Fruit fly (Drosophila melanogaster) whole organism, embryonic: ENCODE measurements around the gene cnir.

Experiments used
- Aef1 ChIP-seq: fragments of 200-800 bp; sonication (Bioruptor generic); IDR thresholded peaks from 3 replicates; pipeline ENCODE4 v1.3.6; 2022; ENCODE audit warnings: missing biosample characterization, missing genetic modification characterization
- B-H2 ChIP-seq: fragments of 200-800 bp; sonication (Bioruptor generic); optimal IDR thresholded peaks from 2 replicates; lab custom pipeline; 2018; ENCODE audit warnings: missing biosample characterization, mild to moderate bottlenecking, missing genetic modification characterization
- CG1024 ChIP-seq: fragments of 200-800 bp; sonication (Bioruptor generic); IDR thresholded peaks from 2 replicates; pipeline ENCODE4 v1.3.6; 2022; ENCODE audit warnings: missing biosample characterization, missing genetic modification characterization
- CG11093 ChIP-seq: fragments of 200-800 bp; sonication (Bioruptor generic); IDR thresholded peaks from 3 replicates; pipeline ENCODE4 v1.3.6; 2022; ENCODE audit warnings: missing biosample characterization, missing genetic modification characterization
- CG11696 ChIP-seq: fragments of 200-800 bp; sonication (Bioruptor generic); IDR thresholded peaks from 2 replicates; pipeline ENCODE4 v1.3.6; 2022; ENCODE audit warnings: missing biosample characterization, missing genetic modification characterization
- CG1233 ChIP-seq: fragments of 200-800 bp; sonication (Bioruptor generic); optimal IDR thresholded peaks from 4 replicates; lab custom pipeline; 2018; ENCODE audit warnings: missing biosample characterization, mild to moderate bottlenecking, missing genetic modification characterization
- CG12769 ChIP-seq: fragments of 200-800 bp; sonication (Bioruptor generic); optimal IDR thresholded peaks from 2 replicates; lab custom pipeline; 2019; ENCODE audit warnings: missing biosample characterization, mild to moderate bottlenecking, missing genetic modification characterization, moderate library complexity
- CG13624 ChIP-seq: fragments of 200-800 bp; sonication (Bioruptor generic); optimal IDR thresholded peaks from 2 replicates; lab custom pipeline; 2016; ENCODE audit warnings: missing biosample characterization, missing genetic modification characterization
- CG14860 ChIP-seq: fragments of 200-800 bp; sonication (Bioruptor generic); IDR thresholded peaks from 3 replicates; pipeline ENCODE4 v1.3.6; 2022; ENCODE audit warnings: missing biosample characterization, missing genetic modification characterization; ENCODE audit not compliant: partially characterized antibody
- CG14965 ChIP-seq: fragments of 200-800 bp; sonication (Bioruptor generic); optimal IDR thresholded peaks from 2 replicates; lab custom pipeline; 2016; ENCODE audit warnings: missing biosample characterization, missing genetic modification characterization, borderline replicate concordance
- CG15073 ChIP-seq: fragments of 200-800 bp; sonication (Bioruptor generic); optimal IDR thresholded peaks from 2 replicates; lab custom pipeline; 2016; ENCODE audit warnings: missing biosample characterization, missing genetic modification characterization
- CG1603 ChIP-seq: fragments of 200-800 bp; sonication (Bioruptor generic); optimal IDR thresholded peaks from 2 replicates; lab custom pipeline; 2019; ENCODE audit warnings: missing biosample characterization, mild to moderate bottlenecking, missing genetic modification characterization, moderate library complexity
- CG17328 ChIP-seq: fragments of 200-800 bp; sonication (Bioruptor generic); IDR thresholded peaks from 2 replicates; pipeline ENCODE4 v1.3.6; 2022; ENCODE audit warnings: missing biosample characterization, missing genetic modification characterization
- CG18476 ChIP-seq: fragments of 200-800 bp; sonication (Bioruptor generic); optimal IDR thresholded peaks from 2 replicates; lab custom pipeline; 2016; ENCODE audit warnings: missing biosample characterization, mild to moderate bottlenecking, missing genetic modification characterization
- CG43689 ChIP-seq: fragments of 200-800 bp; sonication (Bioruptor generic); IDR thresholded peaks from 2 replicates; pipeline ENCODE4 v1.3.6; 2022; ENCODE audit warnings: missing biosample characterization, missing genetic modification characterization
- CG5180 ChIP-seq: fragments of 200-800 bp; sonication (Bioruptor generic); optimal IDR thresholded peaks from 3 replicates; lab custom pipeline; 2017; ENCODE audit warnings: missing biosample characterization, missing genetic modification characterization, mild to moderate bottlenecking, moderate library complexity, missing genetic modification reagents
- CG6175 ChIP-seq: fragments of 200-800 bp; sonication (Bioruptor generic); IDR thresholded peaks from 3 replicates; pipeline ENCODE4 v1.3.6; 2022; ENCODE audit warnings: missing biosample characterization, missing genetic modification characterization
- CG7745 ChIP-seq: fragments of 200-800 bp; sonication (Bioruptor generic); optimal IDR thresholded peaks from 2 replicates; lab custom pipeline; 2018; ENCODE audit warnings: missing biosample characterization, mild to moderate bottlenecking, missing genetic modification characterization, moderate library complexity
- CG7963 ChIP-seq: fragments of 200-800 bp; sonication (Bioruptor generic); IDR thresholded peaks from 3 replicates; pipeline ENCODE4 v1.3.6; 2022; ENCODE audit warnings: missing biosample characterization, missing genetic modification characterization; ENCODE audit not compliant: partially characterized antibody
- CG8478 ChIP-seq: fragments of >200 bp; optimal IDR thresholded peaks from 2 replicates; lab custom pipeline; 2018
- CG9876 ChIP-seq: fragments of 200-800 bp; sonication (Bioruptor generic); optimal IDR thresholded peaks from 2 replicates; lab custom pipeline; 2016; ENCODE audit warnings: missing biosample characterization, missing genetic modification characterization
- CTCF ChIP-seq: fragments of 200-800 bp; sonication (Bioruptor generic); optimal IDR thresholded peaks from 2 replicates; lab custom pipeline; 2017; ENCODE audit warnings: missing biosample characterization, mild to moderate bottlenecking, missing genetic modification characterization, moderate library complexity
- Dek ChIP-seq: fragments of 200-800 bp; sonication (Bioruptor generic); optimal IDR thresholded peaks from 3 replicates; lab custom pipeline; 2019; ENCODE audit warnings: missing biosample characterization, mild to moderate bottlenecking, missing genetic modification characterization, moderate library complexity
- Ets97D ChIP-seq: fragments of 200-800 bp; sonication (Bioruptor generic); optimal IDR thresholded peaks from 3 replicates; lab custom pipeline; 2016; ENCODE audit warnings: missing biosample characterization, missing genetic modification characterization
- Gsc ChIP-seq: fragments of 200-800 bp; sonication (Bioruptor generic); IDR thresholded peaks from 2 replicates; pipeline ENCODE4 v1.3.6; 2022; ENCODE audit warnings: missing biosample characterization, missing genetic modification characterization
- HLH3B ChIP-seq: fragments of 200-800 bp; sonication (Bioruptor generic); IDR thresholded peaks from 2 replicates; pipeline ENCODE4 v1.3.6; 2022; ENCODE audit warnings: missing biosample characterization, missing genetic modification characterization
- Hand ChIP-seq: fragments of 200-800 bp; sonication (Bioruptor generic); optimal IDR thresholded peaks from 2 replicates; lab custom pipeline; 2017; ENCODE audit warnings: mild to moderate bottlenecking, missing biosample characterization, missing genetic modification reagents, missing genetic modification characterization
- Lim3 ChIP-seq: fragments of 200-800 bp; sonication (Bioruptor generic); IDR thresholded peaks from 2 replicates; pipeline ENCODE4 v1.3.6; 2022; ENCODE audit warnings: missing biosample characterization, missing genetic modification characterization
- MTF-1 ChIP-seq: fragments of 200-800 bp; sonication (Bioruptor generic); optimal IDR thresholded peaks from 2 replicates; lab custom pipeline; 2018; ENCODE audit warnings: missing biosample characterization, mild to moderate bottlenecking, missing genetic modification characterization, borderline replicate concordance
- Meics ChIP-seq: fragments of 200-800 bp; sonication (Bioruptor generic); optimal IDR thresholded peaks from 2 replicates; lab custom pipeline; 2017; ENCODE audit warnings: missing biosample characterization, mild to moderate bottlenecking, missing genetic modification characterization
- NC2α ChIP-seq: fragments of 200-800 bp; sonication (Bioruptor generic); optimal IDR thresholded peaks from 2 replicates; lab custom pipeline; 2016; ENCODE audit warnings: missing biosample characterization, missing genetic modification characterization
- Poxn ChIP-seq: fragments of 200-800 bp; sonication (Bioruptor generic); IDR thresholded peaks from 2 replicates; pipeline ENCODE4 v1.3.6; 2022; ENCODE audit warnings: missing biosample characterization, missing genetic modification characterization
- Rfx ChIP-seq: fragments of 200-800 bp; sonication (Bioruptor generic); IDR thresholded peaks from 2 replicates; pipeline ENCODE4 v1.3.6; 2022; ENCODE audit warnings: missing biosample characterization, missing genetic modification characterization
- Sry-δ ChIP-seq: fragments of 200-800 bp; sonication (Bioruptor generic); optimal IDR thresholded peaks from 2 replicates; lab custom pipeline; 2016; ENCODE audit warnings: missing biosample characterization, missing genetic modification characterization
- Vsx1 ChIP-seq: fragments of 200-800 bp; sonication (Bioruptor generic); optimal IDR thresholded peaks from 2 replicates; lab custom pipeline; 2017; ENCODE audit warnings: missing biosample characterization, mild to moderate bottlenecking, missing genetic modification characterization, missing genetic modification reagents
- dan ChIP-seq: fragments of 200-800 bp; sonication (Bioruptor generic); IDR thresholded peaks from 2 replicates; pipeline ENCODE4 v1.3.6; 2022; ENCODE audit warnings: missing biosample characterization, missing genetic modification characterization
- eve ChIP-seq, 2 experiments: fragments of >200 bp; optimal IDR thresholded peaks; 2 replicates each; lab custom pipeline; 2017; ENCODE audit warnings: missing biosample characterization in 2 of 2, missing genetic modification characterization in 2 of 2
- knrl ChIP-seq: fragments of 200-800 bp; sonication (Bioruptor generic); IDR thresholded peaks from 3 replicates; pipeline ENCODE4 v1.3.6; 2022; ENCODE audit warnings: missing biosample characterization, missing genetic modification characterization; ENCODE audit not compliant: partially characterized antibody
- maf-S ChIP-seq: fragments of 200-800 bp; sonication (Bioruptor generic); optimal IDR thresholded peaks from 2 replicates; lab custom pipeline; 2016; ENCODE audit warnings: missing biosample characterization, missing genetic modification characterization
- mirr ChIP-seq: fragments of 200-800 bp; sonication (Bioruptor generic); optimal IDR thresholded peaks from 3 replicates; lab custom pipeline; 2018; ENCODE audit warnings: missing biosample characterization, mild to moderate bottlenecking, missing genetic modification characterization
- pzg ChIP-seq: fragments of 200-800 bp; sonication (Bioruptor generic); optimal IDR thresholded peaks from 3 replicates; lab custom pipeline; 2018; ENCODE audit warnings: missing biosample characterization, mild to moderate bottlenecking, missing genetic modification characterization, moderate library complexity
- ranshi ChIP-seq: fragments of 200-800 bp; sonication (Bioruptor generic); IDR thresholded peaks from 2 replicates; pipeline ENCODE4 v1.3.6; 2022; ENCODE audit warnings: missing biosample characterization, missing genetic modification characterization
- salm ChIP-seq: fragments of 200-800 bp; sonication (Bioruptor generic); optimal IDR thresholded peaks from 2 replicates; lab custom pipeline; 2018; ENCODE audit warnings: missing biosample characterization, mild to moderate bottlenecking, missing genetic modification characterization
- sima ChIP-seq: fragments of 200-800 bp; sonication (Bioruptor generic); optimal IDR thresholded peaks from 2 replicates; lab custom pipeline; 2016; ENCODE audit warnings: missing biosample characterization, missing genetic modification characterization
- sob ChIP-seq: fragments of 200-800 bp; sonication (Bioruptor generic); IDR thresholded peaks from 2 replicates; pipeline ENCODE4 v1.3.6; 2022; ENCODE audit warnings: missing biosample characterization, missing genetic modification characterization
- tll ChIP-seq, 2 experiments: fragments of 200-800 bp in 1 of 2; fragments of >200 bp in 1 of 2; sonication (Bioruptor generic) in 1 of 2; optimal IDR thresholded peaks; 2 replicates each; lab custom pipeline; 2017 to 2019; ENCODE audit warnings: missing biosample characterization in 2 of 2, missing genetic modification characterization in 2 of 2, mild to moderate bottlenecking in 1 of 2, moderate library complexity in 1 of 2
- tup ChIP-seq: fragments of 200-800 bp; sonication (Bioruptor generic); optimal IDR thresholded peaks from 2 replicates; lab custom pipeline; 2016; ENCODE audit warnings: missing biosample characterization, mild to moderate bottlenecking, missing genetic modification characterization, moderate library complexity
- tx ChIP-seq: fragments of 200-800 bp; sonication (Bioruptor generic); optimal IDR thresholded peaks from 2 replicates; lab custom pipeline; 2016; ENCODE audit warnings: missing biosample characterization, missing genetic modification characterization
- unpg ChIP-seq: fragments of 200-800 bp; sonication (Bioruptor generic); optimal IDR thresholded peaks from 3 replicates; lab custom pipeline; 2018; ENCODE audit warnings: missing biosample characterization, mild to moderate bottlenecking, missing genetic modification characterization, moderate library complexity
- zf30C ChIP-seq: fragments of 200-800 bp; sonication (Bioruptor generic); optimal IDR thresholded peaks from 3 replicates; lab custom pipeline; 2018; ENCODE audit warnings: missing biosample characterization, mild to moderate bottlenecking, missing genetic modification characterization
- zfh2 ChIP-seq: fragments of 200-800 bp; sonication (Bioruptor generic); optimal IDR thresholded peaks from 2 replicates; lab custom pipeline; 2016; ENCODE audit warnings: missing biosample characterization, missing genetic modification characterization

Gene cnir

DNA sequence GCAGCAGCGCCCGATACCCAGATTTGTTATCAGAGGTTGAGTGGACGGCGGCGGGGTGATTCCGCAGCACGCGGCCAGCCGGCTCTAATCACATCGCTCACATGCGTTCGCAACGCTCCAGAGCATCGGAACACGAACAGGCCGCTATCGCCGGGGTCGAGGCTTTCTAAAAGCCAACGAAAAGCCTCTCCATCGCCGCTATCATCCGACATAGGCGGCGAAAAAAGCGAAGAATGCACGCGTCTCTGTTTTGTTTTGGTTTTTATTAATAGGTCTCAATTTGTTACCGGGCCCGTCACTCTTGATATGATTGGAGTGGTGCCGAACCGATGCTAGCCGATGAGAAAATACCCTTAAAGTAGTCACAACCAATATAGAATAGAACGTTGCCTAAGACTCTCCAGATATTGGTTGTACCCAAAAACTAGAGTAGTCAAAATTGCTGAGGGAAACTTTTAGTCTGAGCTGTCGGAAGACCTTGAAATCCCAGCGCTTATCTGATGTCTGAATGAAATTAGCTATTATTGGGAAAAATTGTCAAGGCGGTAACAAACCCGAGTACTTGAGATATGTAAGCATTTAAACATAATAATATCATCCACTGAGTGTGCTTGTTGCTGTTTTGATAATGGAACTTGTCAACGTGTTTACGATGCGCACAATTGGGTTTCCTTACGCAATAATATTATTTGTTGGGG is 2.5 kb upstream of the cnir start, which contains the start of gene CG17261:
Gene CG17261, plus strand, starts transcription at position 634 of the 698 bp plus-strand sequence.
- TF ChIP-seq CG14965 (GFP tag; lab: Kevin White, UChicago) (no peak), zf30C (GFP tag; lab: Kevin White, UChicago) (no peak), Vsx1 (GFP tag; lab: Kevin White, UChicago) (peak; percentile 73), HLH3B (GFP tag; lab: Robert Waterston, UW) (no peak), CG13624 (GFP tag; lab: Kevin White, UChicago) (peak; percentile 38), CG12769 (tag; lab: Kevin White, UChicago) (peak; percentile 70), CG7745 (tag; lab: Kevin White, UChicago) (no peak), Poxn (GFP tag; lab: Robert Waterston, UW) (no peak), sob (peak; percentile 47; the same call in 1 of the 2 replicates), maf-S (GFP tag; lab: Kevin White, UChicago) (no peak), CG9876 (GFP tag; lab: Kevin White, UChicago) (no peak), zfh2 (GFP tag; lab: Kevin White, UChicago) (peak; percentile 34), knrl (no peak), Gsc (GFP tag; lab: Robert Waterston, UW) (no peak), CG5180 (GFP tag; lab: Kevin White, UChicago) (no peak), ranshi (GFP tag; lab: Robert Waterston, UW) (0 out of 2 replicates have a peak, but pooled peaks have one; percentile 5), pzg (no peak), tx (GFP tag; lab: Kevin White, UChicago) (peak; percentile 5), CG7963 (GFP tag; lab: Robert Waterston, UW) (no peak), Meics (GFP tag; lab: Kevin White, UChicago) (peak; percentile 62), CG18476 (GFP tag; lab: Kevin White, UChicago) (no peak), Dek (tag; lab: Kevin White, UChicago) (peak; percentile 21), tup (no peak), Ets97D (no peak), CG43689 (GFP tag; lab: Robert Waterston, UW) (no peak), salm (tag; lab: Kevin White, UChicago) (no peak), Hand (GFP tag; lab: Kevin White, UChicago) (peak; percentile 49), CTCF (GFP tag; lab: Kevin White, UChicago) (no peak), CG1233 (peak; percentile 8), CG14860 (GFP tag; lab: Robert Waterston, UW) (no peak), tll (GFP tag; optimal IDR thresholded peaks at IDR 0.05; lab: Kevin White, UChicago) (no peak), Sry-δ (no peak), dan (no peak), CG6175 (GFP tag; lab: Robert Waterston, UW) (0 out of 3 replicates have a peak, but pooled peaks have one; percentile 50), CG1024 (GFP tag; lab: Robert Waterston, UW) (no peak), B-H2 (no peak), CG11696 (GFP tag; lab: Robert Waterston, UW) (no peak), CG11093 (GFP tag; lab: Robert Waterston, UW) (no peak), CG15073 (no peak), CG17328 (GFP tag; lab: Robert Waterston, UW) (no peak), sima (GFP tag; lab: Kevin White, UChicago) (no peak), eve (GFP tag; optimal IDR thresholded peaks at IDR 0.05; lab: Kevin White, UChicago) (no peak), CG8478 (lab: Kevin White, UChicago) (no peak), MTF-1 (no peak), unpg (peak; percentile 7), Rfx (peak; percentile 78), NC2α (GFP tag; lab: Kevin White, UChicago) (no peak), Lim3 (GFP tag; lab: Robert Waterston, UW) (no peak), Aef1 (GFP tag; lab: Robert Waterston, UW) (no peak), mirr (GFP tag; lab: Kevin White, UChicago) (peak; percentile 58), CG1603 (tag; lab: Kevin White, UChicago) (peak; percentile 51)
